Fruit fly (Drosophila melanogaster) whole organism, embryonic: Measurements from ENCODE around the gene Hpr1.
A peak's percentile ranks its signal among the peaks of the same experiment; 100 is the strongest.

Source experiments
- Atf6 ChIP-seq: fragments of 200-800 bp; sonication (Bioruptor generic); IDR thresholded peaks from 2 replicates; pipeline ENCODE4 v1.3.6; 2022; ENCODE audit warnings: missing biosample characterization, missing genetic modification characterization
- BEAF-32 ChIP-seq: fragments of 200-800 bp; sonication (Bioruptor generic); optimal IDR thresholded peaks from 3 replicates; lab custom pipeline; 2017; ENCODE audit warnings: missing biosample characterization, missing genetic modification characterization, mild to moderate bottlenecking, moderate library complexity, missing genetic modification reagents
- Bgb ChIP-seq: fragments of 200-800 bp; sonication (Bioruptor generic); IDR thresholded peaks from 2 replicates; pipeline ENCODE4 v1.3.6; 2022; ENCODE audit warnings: missing biosample characterization, missing genetic modification characterization; ENCODE audit not compliant: partially characterized antibody
- Bteb2 ChIP-seq: fragments of 200-800 bp; sonication (Bioruptor generic); optimal IDR thresholded peaks from 2 replicates; lab custom pipeline; 2016; ENCODE audit warnings: missing biosample characterization, missing genetic modification characterization
- CG10321 ChIP-seq: fragments of 200-800 bp; sonication (Bioruptor generic); IDR thresholded peaks from 2 replicates; pipeline ENCODE4 v1.3.6; 2022; ENCODE audit warnings: missing biosample characterization, missing genetic modification characterization
- CG10565 ChIP-seq: fragments of 200-800 bp; sonication (Bioruptor generic); optimal IDR thresholded peaks from 3 replicates; lab custom pipeline; 2016; ENCODE audit warnings: missing biosample characterization, mild to moderate bottlenecking, missing genetic modification characterization
- CG10979 ChIP-seq: fragments of 200-800 bp; sonication (Bioruptor generic); optimal IDR thresholded peaks from 2 replicates; lab custom pipeline; 2018; ENCODE audit warnings: missing biosample characterization, mild to moderate bottlenecking, missing genetic modification characterization, moderate library complexity
- CG11247 ChIP-seq: fragments of 200-800 bp; sonication (Bioruptor generic); IDR thresholded peaks from 2 replicates; pipeline ENCODE4 v1.3.6; 2022; ENCODE audit warnings: missing biosample characterization, missing genetic modification characterization
- CG14050 ChIP-seq: fragments of 200-800 bp; sonication (Bioruptor generic); IDR thresholded peaks from 3 replicates; pipeline ENCODE4 v1.3.6; 2022; ENCODE audit warnings: missing biosample characterization, missing genetic modification characterization
- CG17186 ChIP-seq: fragments of 200-800 bp; sonication (Bioruptor generic); optimal IDR thresholded peaks from 3 replicates; lab custom pipeline; 2017; ENCODE audit warnings: missing biosample characterization, missing genetic modification reagents, missing genetic modification characterization
- CG1832 ChIP-seq: fragments of 200-800 bp; sonication (Bioruptor generic); optimal IDR thresholded peaks from 2 replicates; lab custom pipeline; 2017; ENCODE audit warnings: missing biosample characterization, mild to moderate bottlenecking, missing genetic modification characterization, inconsistent platforms
- CG2712 ChIP-seq: fragments of 200-800 bp; optimal IDR thresholded peaks from 3 replicates; lab custom pipeline; 2019; ENCODE audit warnings: missing biosample characterization, mild to moderate bottlenecking, missing genetic modification characterization, moderate library complexity
- CG31224 ChIP-seq: fragments of 200-800 bp; sonication (Bioruptor generic); IDR thresholded peaks from 2 replicates; pipeline ENCODE4 v1.3.6; 2022; ENCODE audit warnings: missing biosample characterization, missing genetic modification characterization
- CG5180 ChIP-seq: fragments of 200-800 bp; sonication (Bioruptor generic); optimal IDR thresholded peaks from 3 replicates; lab custom pipeline; 2017; ENCODE audit warnings: missing biosample characterization, missing genetic modification characterization, mild to moderate bottlenecking, moderate library complexity, missing genetic modification reagents
- CG5245 ChIP-seq: fragments of 200-800 bp; sonication (Bioruptor generic); optimal IDR thresholded peaks from 3 replicates; lab custom pipeline; 2016; ENCODE audit warnings: missing biosample characterization, missing genetic modification characterization
- CG7745 ChIP-seq: fragments of 200-800 bp; sonication (Bioruptor generic); optimal IDR thresholded peaks from 2 replicates; lab custom pipeline; 2018; ENCODE audit warnings: missing biosample characterization, mild to moderate bottlenecking, missing genetic modification characterization, moderate library complexity
- CG7963 ChIP-seq: fragments of 200-800 bp; sonication (Bioruptor generic); IDR thresholded peaks from 3 replicates; pipeline ENCODE4 v1.3.6; 2022; ENCODE audit warnings: missing biosample characterization, missing genetic modification characterization; ENCODE audit not compliant: partially characterized antibody
- CkIIα-i1 ChIP-seq: fragments of 200-800 bp; sonication (Bioruptor generic); IDR thresholded peaks from 2 replicates; pipeline ENCODE4 v1.3.6; 2022; ENCODE audit warnings: missing biosample characterization, missing genetic modification characterization
- Dbx ChIP-seq: fragments of 200-800 bp; sonication (Bioruptor generic); IDR thresholded peaks from 3 replicates; pipeline ENCODE4 v1.3.6; 2022; ENCODE audit warnings: missing biosample characterization, missing genetic modification characterization
- Dfd ChIP-seq, 2 experiments: fragments of >200 bp; optimal IDR thresholded peaks; 2 replicates each; lab custom pipeline; 2017; ENCODE audit warnings: missing biosample characterization in 2 of 2, missing genetic modification characterization in 2 of 2
- Doc3 ChIP-seq: fragments of 200-800 bp; sonication (Bioruptor generic); IDR thresholded peaks from 3 replicates; pipeline ENCODE4 v1.3.6; 2022; ENCODE audit warnings: missing biosample characterization, missing genetic modification characterization; ENCODE audit not compliant: partially characterized antibody
- Dp ChIP-seq: fragments of 200-800 bp; sonication (Bioruptor generic); optimal IDR thresholded peaks from 2 replicates; lab custom pipeline; 2018; ENCODE audit warnings: missing biosample characterization, mild to moderate bottlenecking, missing genetic modification characterization, moderate library complexity
- E2f1 ChIP-seq: fragments of 200-800 bp; sonication (Bioruptor generic); IDR thresholded peaks from 2 replicates; pipeline ENCODE4 v1.3.6; 2022; ENCODE audit warnings: missing biosample characterization, missing genetic modification characterization
- Fer2 ChIP-seq: fragments of 200-800 bp; sonication (Bioruptor generic); optimal IDR thresholded peaks from 2 replicates; lab custom pipeline; 2018; ENCODE audit warnings: missing biosample characterization, mild to moderate bottlenecking, missing genetic modification characterization, moderate library complexity
- Gug ChIP-seq: fragments of 200-800 bp; sonication (Bioruptor generic); IDR thresholded peaks from 4 replicates; pipeline ENCODE4 v1.3.6; 2022; ENCODE audit warnings: missing biosample characterization, missing genetic modification characterization
- H2.0 ChIP-seq: fragments of 200-800 bp; sonication (Bioruptor generic); IDR thresholded peaks from 2 replicates; pipeline ENCODE4 v1.3.6; 2022; ENCODE audit warnings: missing biosample characterization, missing genetic modification characterization
- Hand ChIP-seq: fragments of 200-800 bp; sonication (Bioruptor generic); optimal IDR thresholded peaks from 2 replicates; lab custom pipeline; 2017; ENCODE audit warnings: mild to moderate bottlenecking, missing biosample characterization, missing genetic modification reagents, missing genetic modification characterization
- HmgZ ChIP-seq: fragments of 200-800 bp; sonication (Bioruptor generic); optimal IDR thresholded peaks from 2 replicates; lab custom pipeline; 2018; ENCODE audit warnings: missing biosample characterization, mild to moderate bottlenecking, missing genetic modification characterization
- Jarid2 ChIP-seq: fragments of 200-800 bp; sonication (Bioruptor generic); optimal IDR thresholded peaks from 3 replicates; lab custom pipeline; 2017; ENCODE audit warnings: mild to moderate bottlenecking, missing biosample characterization, missing genetic modification reagents, missing genetic modification characterization
- Nf-YB ChIP-seq: fragments of 200-800 bp; sonication (Bioruptor generic); optimal IDR thresholded peaks from 3 replicates; lab custom pipeline; 2019; ENCODE audit warnings: missing biosample characterization, mild to moderate bottlenecking, missing genetic modification characterization, moderate library complexity
- NfI ChIP-seq: fragments of 200-800 bp; sonication (Bioruptor generic); optimal IDR thresholded peaks from 3 replicates; lab custom pipeline; 2018; ENCODE audit warnings: missing biosample characterization, mild to moderate bottlenecking, missing genetic modification characterization, moderate library complexity
- Stat92E ChIP-seq, 3 experiments: fragments of >200 bp in 2 of 3; fragments of 200-800 bp in 1 of 3; sonication (Bioruptor generic) in 1 of 3; optimal IDR thresholded peaks; 2 replicates each; lab custom pipeline; 2017 to 2019; ENCODE audit warnings: missing biosample characterization in 3 of 3, missing genetic modification characterization in 3 of 3, mild to moderate bottlenecking in 1 of 3, moderate library complexity in 1 of 3
- YL-1 ChIP-seq: fragments of 200-800 bp; sonication (Bioruptor generic); optimal IDR thresholded peaks from 3 replicates; lab custom pipeline; 2017; ENCODE audit warnings: missing biosample characterization, mild to moderate bottlenecking, missing genetic modification characterization
- bigmax ChIP-seq: fragments of 200-800 bp; sonication (Bioruptor generic); optimal IDR thresholded peaks from 2 replicates; lab custom pipeline; 2018; ENCODE audit warnings: missing biosample characterization, mild to moderate bottlenecking, missing genetic modification characterization
- crc ChIP-seq: fragments of 200-800 bp; sonication (Bioruptor generic); optimal IDR thresholded peaks from 2 replicates; lab custom pipeline; 2016; ENCODE audit warnings: missing biosample characterization, missing genetic modification characterization
- ewg ChIP-seq: fragments of 200-800 bp; sonication (Bioruptor generic); optimal IDR thresholded peaks from 3 replicates; lab custom pipeline; 2017; ENCODE audit warnings: mild to moderate bottlenecking, missing biosample characterization, missing genetic modification reagents, missing genetic modification characterization
- fd3F ChIP-seq: fragments of 200-800 bp; sonication (Bioruptor generic); optimal IDR thresholded peaks from 2 replicates; lab custom pipeline; 2018; ENCODE audit warnings: missing biosample characterization, mild to moderate bottlenecking, missing genetic modification characterization, moderate library complexity
- ken ChIP-seq: fragments of 200-800 bp; sonication (Bioruptor generic); IDR thresholded peaks from 3 replicates; pipeline ENCODE4 v1.3.6; 2022; ENCODE audit warnings: missing biosample characterization, missing genetic modification characterization
- pum ChIP-seq: fragments of 200-800 bp; sonication (Bioruptor generic); optimal IDR thresholded peaks from 2 replicates; lab custom pipeline; 2016; ENCODE audit warnings: missing biosample characterization, missing genetic modification characterization
- repo ChIP-seq: fragments of 200-800 bp; sonication (Bioruptor generic); optimal IDR thresholded peaks from 2 replicates; lab custom pipeline; 2016; ENCODE audit warnings: missing biosample characterization, missing genetic modification characterization
- rib ChIP-seq: fragments of 200-800 bp; sonication (Bioruptor generic); IDR thresholded peaks from 2 replicates; pipeline ENCODE4 v1.3.6; 2022; ENCODE audit warnings: missing biosample characterization, missing genetic modification characterization
- run ChIP-seq: fragments of 200-800 bp; sonication (Bioruptor generic); optimal IDR thresholded peaks from 3 replicates; lab custom pipeline; 2018; ENCODE audit warnings: missing biosample characterization, mild to moderate bottlenecking, missing genetic modification characterization
- salm ChIP-seq: fragments of 200-800 bp; sonication (Bioruptor generic); optimal IDR thresholded peaks from 2 replicates; lab custom pipeline; 2018; ENCODE audit warnings: missing biosample characterization, mild to moderate bottlenecking, missing genetic modification characterization
- sens-2 ChIP-seq: fragments of 200-800 bp; sonication (Bioruptor generic); IDR thresholded peaks from 2 replicates; pipeline ENCODE4 v1.3.6; 2022; ENCODE audit warnings: missing biosample characterization, missing genetic modification characterization
- so ChIP-seq: fragments of 200-800 bp; sonication (Bioruptor generic); IDR thresholded peaks from 3 replicates; pipeline ENCODE4 v1.3.6; 2022; ENCODE audit warnings: missing biosample characterization, missing genetic modification characterization
- stc ChIP-seq: fragments of 200-800 bp; sonication (Bioruptor generic); IDR thresholded peaks from 2 replicates; pipeline ENCODE4 v1.3.6; 2022; ENCODE audit warnings: missing biosample characterization, missing genetic modification characterization
- yki ChIP-seq: fragments of >200 bp; optimal IDR thresholded peaks from 3 replicates; lab custom pipeline; 2018

Gene Hpr1

dm6 chr3R:5789025-5789953 lies 32.0 kb downstream of the Hpr1 start, which contains the start of the genes Hat1 and Rpn5 (continued):
- TF ChIP-seq CG10979 (tag; lab: Kevin White, UChicago), result peak; percentile 79
- TF ChIP-seq Nf-YB (GFP tag; lab: Kevin White, UChicago), result peak; percentile 47
- peak; percentile 54; the same call in 1 of the 2 replicates for TF ChIP-seq Atf6 (GFP tag; lab: Robert Waterston, UW)
- peak; percentile 49 for TF ChIP-seq fd3F
- TF ChIP-seq CG31224, result peak; percentile 58
- TF ChIP-seq crc, result peak; percentile 80
- peak in 1 of 2 experiments; percentile 95 for TF ChIP-seq Dfd (GFP tag; optimal IDR thresholded peaks at IDR 0.05; lab: Kevin White, UChicago)
- peak; percentile 67 for TF ChIP-seq ewg (GFP tag; lab: Kevin White, UChicago)
- TF ChIP-seq CG14050, result no peak; the same call in 2 of the 3 replicates
- no peak for TF ChIP-seq sens-2 (GFP tag; lab: Robert Waterston, UW)
- no peak for TF ChIP-seq Hand
- no peak for TF ChIP-seq CkIIα-i1 (GFP tag; lab: Robert Waterston, UW)
- TF ChIP-seq CG10321, result no peak; the same call in 1 of the 2 replicates
- peak; percentile 65 for TF ChIP-seq NfI (GFP tag; lab: Kevin White, UChicago)
- TF ChIP-seq YL-1 (GFP tag; lab: Kevin White, UChicago), result peak; percentile 63
- TF ChIP-seq Bteb2, result peak; percentile 84
- peak; percentile 61; the same call in 3 of the 4 replicates for TF ChIP-seq Gug (GFP tag; lab: Robert Waterston, UW)
- TF ChIP-seq H2.0, result peak; percentile 59
- TF ChIP-seq so (GFP tag; lab: Robert Waterston, UW), result no peak
- no peak for TF ChIP-seq CG5180 (GFP tag; lab: Kevin White, UChicago)
- peak; percentile 29; the same call in 1 of the 2 replicates for TF ChIP-seq CG11247 (GFP tag; lab: Robert Waterston, UW)
- no peak for TF ChIP-seq salm (tag; lab: Kevin White, UChicago)
- 0 out of 2 replicates have a peak, but pooled peaks have one; percentile 31 for TF ChIP-seq stc (GFP tag; lab: Robert Waterston, UW)
- TF ChIP-seq BEAF-32 (GFP tag; lab: Kevin White, UChicago), result peak; percentile 90
- TF ChIP-seq Doc3 (GFP tag; lab: Robert Waterston, UW), result peak; percentile 73
- TF ChIP-seq CG17186, result peak; percentile 57
- no peak for TF ChIP-seq CG1832 (GFP tag; lab: Kevin White, UChicago)
- TF ChIP-seq Dp (GFP tag; lab: Kevin White, UChicago), result peak; percentile 47
- 0 out of 2 replicates have a peak, but pooled peaks have one; percentile 10 for TF ChIP-seq rib (GFP tag; lab: Robert Waterston, UW)
- peak; percentile 62 for TF ChIP-seq Bgb (GFP tag; lab: Robert Waterston, UW)
- TF ChIP-seq run, result no peak
- TF ChIP-seq E2f1 (GFP tag; lab: Robert Waterston, UW), result peak; percentile 59
- TF ChIP-seq CG7963 (GFP tag; lab: Robert Waterston, UW), result peak; percentile 56; the same call in 2 of the 3 replicates
- TF ChIP-seq CG10565 (GFP tag; lab: Kevin White, UChicago), result peak; percentile 17
- no peak for TF ChIP-seq bigmax (GFP tag; lab: Kevin White, UChicago)
- TF ChIP-seq Fer2 (tag; lab: Kevin White, UChicago), result peak; percentile 47
- peak; percentile 83 for TF ChIP-seq HmgZ (tag; lab: Kevin White, UChicago)
- peak in 1 of 3 experiments; percentile 25 for TF ChIP-seq Stat92E (GFP tag; optimal IDR thresholded peaks at IDR 0.05; lab: Kevin White, UChicago)
- 0 out of 3 replicates have a peak, but pooled peaks have one; percentile 60 for TF ChIP-seq ken
- peak; percentile 76 for TF ChIP-seq repo (GFP tag; lab: Kevin White, UChicago)
- TF ChIP-seq CG7745, result no peak
- TF ChIP-seq Jarid2 (GFP tag; lab: Kevin White, UChicago), result no peak
- TF ChIP-seq pum (GFP tag; lab: Kevin White, UChicago), result peak; percentile 93
- peak; percentile 79; the same call in 2 of the 3 replicates for TF ChIP-seq Dbx
- peak; percentile 82 for TF ChIP-seq CG2712 (tag; lab: Kevin White, UChicago)
- no peak for TF ChIP-seq yki (lab: Kevin White, UChicago)
- peak; percentile 82 for TF ChIP-seq CG5245 (GFP tag; lab: Kevin White, UChicago)
